Worm (Caenorhabditis elegans) whole organism, young adult: ENCODE data around the gene nhr-237.

Source experiments
- B0019.2 ChIP-seq: fragments of 200-800 bp; sonication (Bioruptor generic); conservative IDR thresholded peaks from 2 replicates; pipeline ENCODE4 v1.3.6; 2022; ENCODE audit warnings: missing genetic modification reagents, missing genetic modification characterization, missing compliant biosample characterization
- F22D6.2 ChIP-seq: sonication (generic microtip); optimal IDR thresholded peaks from 2 replicates; lab custom pipeline; 2016; ENCODE audit warnings: mild to moderate bottlenecking, missing genetic modification characterization, missing compliant biosample characterization
- F33H1.4 ChIP-seq: fragments of 200-800 bp; sonication (Bioruptor generic); IDR thresholded peaks from 2 replicates; pipeline ENCODE4 v1.3.6; 2022; ENCODE audit warnings: missing genetic modification reagents, missing genetic modification characterization, missing compliant biosample characterization
- F37B4.10 ChIP-seq: fragments of 200-800 bp; sonication (Bioruptor generic); IDR thresholded peaks from 2 replicates; pipeline ENCODE4 v1.3.6; 2022; ENCODE audit warnings: missing genetic modification characterization, missing compliant biosample characterization
- F52B5.7 ChIP-seq: sonication (generic microtip); optimal IDR thresholded peaks from 2 replicates; lab custom pipeline; 2016; ENCODE audit warnings: mild to moderate bottlenecking, missing genetic modification characterization, missing compliant biosample characterization
- T07F8.4 ChIP-seq: sonication (generic microtip); optimal IDR thresholded peaks from 2 replicates; lab custom pipeline; 2016; ENCODE audit warnings: mild to moderate bottlenecking, missing genetic modification characterization, moderate library complexity, missing compliant biosample characterization
- Y56A3A.18 ChIP-seq: fragments of 200-800 bp; sonication (Bioruptor generic); IDR thresholded peaks from 2 replicates; pipeline ENCODE4 v1.3.6; 2022; ENCODE audit warnings: missing genetic modification reagents, missing genetic modification characterization, missing compliant biosample characterization
- Y67H2A.10 ChIP-seq: fragments of 200-800 bp; sonication (Bioruptor generic); conservative IDR thresholded peaks from 2 replicates; pipeline ENCODE4 v1.3.6; 2022; ENCODE audit warnings: missing genetic modification reagents, missing genetic modification characterization, missing compliant biosample characterization
- Y95B8A.8 ChIP-seq: fragments of 200-800 bp; sonication (Bioruptor generic); IDR thresholded peaks from 2 replicates; pipeline ENCODE4 v1.3.6; 2022; ENCODE audit warnings: missing genetic modification reagents, missing genetic modification characterization, missing compliant biosample characterization
- akir-1 ChIP-seq: fragments of 200-800 bp; sonication (Bioruptor generic); optimal IDR thresholded peaks from 2 replicates; lab custom pipeline; 2018; ENCODE audit warnings: mild to moderate bottlenecking, missing genetic modification characterization, moderate library complexity, missing compliant biosample characterization
- ccch-3 ChIP-seq: fragments of 200-800 bp; sonication (Bioruptor generic); optimal IDR thresholded peaks from 2 replicates; lab custom pipeline; 2018; ENCODE audit warnings: mild to moderate bottlenecking, missing genetic modification characterization, missing compliant biosample characterization
- ceh-27 ChIP-seq: fragments of 200-800 bp; sonication (Bioruptor generic); optimal IDR thresholded peaks from 2 replicates; lab custom pipeline; 2018; ENCODE audit warnings: mild to moderate bottlenecking, missing genetic modification characterization, moderate library complexity, missing compliant biosample characterization
- chd-7 ChIP-seq: sonication (generic microtip); optimal IDR thresholded peaks from 2 replicates; lab custom pipeline; 2016; ENCODE audit warnings: mild to moderate bottlenecking, missing genetic modification characterization, moderate library complexity, missing compliant biosample characterization
- die-1 ChIP-seq: sonication (generic microtip); optimal IDR thresholded peaks from 2 replicates; lab custom pipeline; 2016; ENCODE audit warnings: missing genotype, mild to moderate bottlenecking, missing genetic modification characterization, missing compliant biosample characterization
- hlh-12 ChIP-seq: sonication (generic microtip); optimal IDR thresholded peaks from 2 replicates; lab custom pipeline; 2016; ENCODE audit warnings: missing genetic modification characterization, missing compliant biosample characterization
- hlh-26 ChIP-seq: fragments of 200-800 bp; sonication (Bioruptor generic); conservative IDR thresholded peaks from 2 replicates; pipeline ENCODE4 v1.3.6; 2022; ENCODE audit warnings: missing genetic modification reagents, missing genetic modification characterization, missing compliant biosample characterization
- hmg-20 ChIP-seq: fragments of 200-800 bp; sonication (Bioruptor generic); IDR thresholded peaks from 2 replicates; pipeline ENCODE4 v1.3.6; 2022; ENCODE audit warnings: missing genetic modification reagents, missing genetic modification characterization, missing compliant biosample characterization
- hrde-1 ChIP-seq: sonication (generic microtip); optimal IDR thresholded peaks from 2 replicates; lab custom pipeline; 2016; ENCODE audit warnings: missing genetic modification characterization, mild to moderate bottlenecking, missing compliant biosample characterization, moderate library complexity, missing genotype, missing genetic modification reagents, borderline replicate concordance
- lin-26 ChIP-seq: fragments of 200-800 bp; sonication (Bioruptor generic); IDR thresholded peaks from 2 replicates; pipeline ENCODE4 v1.3.6; 2022; ENCODE audit warnings: missing genetic modification reagents, missing genetic modification characterization, missing compliant biosample characterization
- lin-35 ChIP-seq, 3 experiments: fragments of 150-350 bp in 2 of 3; sonication (generic microtip) in 1 of 3; optimal IDR thresholded peaks; 2 replicates each; lab custom pipeline; 2014 to 2018; ENCODE audit warnings: missing biosample characterization in 3 of 3, missing genetic modification characterization in 3 of 3, missing genetic modification reagents in 3 of 3
- lin-40 ChIP-seq: sonication (generic microtip); optimal IDR thresholded peaks from 2 replicates; lab custom pipeline; 2016; ENCODE audit warnings: missing genetic modification characterization, mild to moderate bottlenecking, missing compliant biosample characterization, missing genotype, missing genetic modification reagents
- lsl-1 ChIP-seq: fragments of 200-800 bp; sonication (Bioruptor generic); optimal IDR thresholded peaks from 2 replicates; lab custom pipeline; 2018; ENCODE audit warnings: mild to moderate bottlenecking, missing genetic modification characterization, moderate library complexity, missing compliant biosample characterization
- lsy-27 ChIP-seq: sonication (generic microtip); optimal IDR thresholded peaks from 2 replicates; lab custom pipeline; 2017; ENCODE audit warnings: missing genetic modification characterization, mild to moderate bottlenecking, missing compliant biosample characterization, antibody characterized with exemption, missing genotype, borderline replicate concordance; ENCODE audit not compliant: insufficient read depth
- madf-6 ChIP-seq: fragments of 200-800 bp; sonication (Bioruptor generic); IDR thresholded peaks from 2 replicates; pipeline ENCODE4 v1.3.6; 2022; ENCODE audit warnings: missing genetic modification reagents, missing genetic modification characterization, missing compliant biosample characterization
- madf-8 ChIP-seq: fragments of 200-800 bp; sonication (Bioruptor generic); conservative IDR thresholded peaks from 2 replicates; pipeline ENCODE4 v1.3.6; 2022; ENCODE audit warnings: missing genetic modification reagents, missing genetic modification characterization, missing compliant biosample characterization
- pbrm-1 ChIP-seq: fragments of 200-800 bp; sonication (Bioruptor generic); IDR thresholded peaks from 2 replicates; pipeline ENCODE4 v1.3.6; 2022; ENCODE audit warnings: missing genetic modification reagents, missing genetic modification characterization, missing compliant biosample characterization
- rcor-1 ChIP-seq: fragments of 200-800 bp; sonication (Bioruptor generic); IDR thresholded peaks from 2 replicates; pipeline ENCODE4 v1.3.6; 2022; ENCODE audit warnings: missing genetic modification reagents, missing genetic modification characterization, missing compliant biosample characterization
- rec-8 ChIP-seq, 2 experiments: sonication (generic microtip); optimal IDR thresholded peaks; 2 replicates each; lab custom pipeline; 2016; ENCODE audit warnings: mild to moderate bottlenecking in 2 of 2, missing genetic modification characterization in 2 of 2, missing genetic modification reagents in 2 of 2, missing genotype in 2 of 2, missing biosample characterization in 1 of 2, missing compliant biosample characterization in 1 of 2, moderate library complexity in 1 of 2
- rpc-1 ChIP-seq, 2 experiments: fragments of 150-350 bp in 1 of 2; sonication (generic microtip) in 1 of 2; optimal IDR thresholded peaks; 2 replicates each; lab custom pipeline; 2014 to 2018; ENCODE audit warnings: missing biosample characterization in 1 of 2, missing genetic modification characterization in 1 of 2, missing genetic modification reagents in 1 of 2, missing genotype in 1 of 2
- snpc-1.3 ChIP-seq: sonication (generic microtip); optimal IDR thresholded peaks from 2 replicates; lab custom pipeline; 2017; ENCODE audit warnings: missing genetic modification characterization, mild to moderate bottlenecking, missing compliant biosample characterization, antibody characterized with exemption, moderate library complexity, missing genotype, missing genetic modification reagents; ENCODE audit not compliant: insufficient read depth
- snpc-3.4 ChIP-seq: sonication (generic microtip); optimal IDR thresholded peaks from 2 replicates; lab custom pipeline; 2017; ENCODE audit warnings: missing genetic modification characterization, mild to moderate bottlenecking, missing compliant biosample characterization, antibody characterized with exemption, moderate library complexity, missing genotype, missing genetic modification reagents
- somi-1 ChIP-seq: fragments of 200-800 bp; sonication (Bioruptor generic); optimal IDR thresholded peaks from 2 replicates; lab custom pipeline; 2018; ENCODE audit warnings: mild to moderate bottlenecking, missing genetic modification characterization, missing compliant biosample characterization
- unc-130 ChIP-seq: sonication (generic microtip); optimal IDR thresholded peaks from 2 replicates; lab custom pipeline; 2016; ENCODE audit warnings: missing genetic modification reagents, missing genetic modification characterization, missing compliant biosample characterization
- unc-62 ChIP-seq: fragments of 150-350 bp; optimal IDR thresholded peaks from 2 replicates; lab custom pipeline; 2014; ENCODE audit warnings: missing biosample characterization, missing genetic modification reagents, missing genetic modification characterization
- zim-3 ChIP-seq: sonication (generic microtip); optimal IDR thresholded peaks from 2 replicates; lab custom pipeline; 2017; ENCODE audit warnings: mild to moderate bottlenecking, missing genetic modification characterization, moderate library complexity, missing compliant biosample characterization
- ztf-18 ChIP-seq: sonication (generic microtip); optimal IDR thresholded peaks from 2 replicates; lab custom pipeline; 2016; ENCODE audit warnings: missing genotype, mild to moderate bottlenecking, missing genetic modification characterization, missing compliant biosample characterization
- ztf-25 ChIP-seq: fragments of 200-800 bp; sonication (Bioruptor generic); IDR thresholded peaks from 2 replicates; pipeline ENCODE4 v1.3.6; 2022; ENCODE audit warnings: missing genetic modification reagents, missing genetic modification characterization, missing compliant biosample characterization
- ztf-26 ChIP-seq: sonication (generic microtip); optimal IDR thresholded peaks from 2 replicates; lab custom pipeline; 2017; ENCODE audit warnings: missing genetic modification characterization, missing compliant biosample characterization
- ztf-28 ChIP-seq: fragments of 200-800 bp; sonication (Bioruptor generic); IDR thresholded peaks from 2 replicates; pipeline ENCODE4 v1.3.6; 2022; ENCODE audit warnings: missing genetic modification reagents, missing genetic modification characterization, missing compliant biosample characterization

Gene nhr-237

ce11 chrV:1588128-1588527 lies 38.5 kb downstream of the nhr-237 start, which contains the start of gene F16B4.5 (continued):
- TF ChIP-seq snpc-1.3 (no peak), ztf-26 (tag; lab: Kevin White, UChicago) (no peak), unc-130 (no peak)

- TF ChIP-seq ztf-25 (no peak), pbrm-1 (GFP tag; lab: Robert Waterston, UW) (no peak), ccch-3 (no peak), akir-1 (GFP tag; lab: Kevin White, UChicago) (no peak), zim-3 (tag; lab: Kevin White, UChicago) (no peak), hrde-1 (tag; lab: Kevin White, UChicago) (no peak), lin-35 (GFP tag; optimal IDR thresholded peaks at IDR 0.05; lab: Kevin White, UChicago) (no peak), unc-62 (no peak), madf-8 (GFP tag; lab: Robert Waterston, UW) (no peak), F52B5.7 (tag; lab: Kevin White, UChicago) (no peak), madf-6 (GFP tag; lab: Robert Waterston, UW) (no peak), die-1 (tag; lab: Kevin White, UChicago) (no peak), Y95B8A.8 (GFP tag; lab: Robert Waterston, UW) (no peak), hlh-12 (tag; lab: Kevin White, UChicago) (no peak), snpc-1.3 (no peak), Y56A3A.18 (GFP tag; lab: Robert Waterston, UW) (no peak), chd-7 (tag; lab: Kevin White, UChicago) (no peak), rcor-1 (GFP tag; lab: Robert Waterston, UW) (no peak), hmg-20 (GFP tag; lab: Robert Waterston, UW) (no peak), ztf-28 (GFP tag; lab: Robert Waterston, UW) (no peak)
Measured at ce11 chrV:1586906-1587305, 39.7 kb downstream of the nhr-237 start, which contains the start of gene F16B4.6. Gene F16B4.6 (plus strand): TSS chrV:1587206.

- TF ChIP-seq F33H1.4 (GFP tag; lab: Robert Waterston, UW) (no peak), snpc-3.4 (tag; lab: Kevin White, UChicago) (no peak), somi-1 (no peak), rpc-1 (optimal IDR thresholded peaks at IDR 0.05; lab: Kevin White, UChicago) (no peak), rpc-1 (tag; optimal IDR thresholded peaks at IDR 0.05; lab: Kevin White, UChicago) (no peak), lsy-27 (tag; lab: Kevin White, UChicago) (no peak), ztf-18 (tag; lab: Kevin White, UChicago) (no peak), lin-40 (tag; lab: Kevin White, UChicago) (no peak), F37B4.10 (GFP tag; lab: Robert Waterston, UW) (no peak), Y67H2A.10 (GFP tag; lab: Robert Waterston, UW) (no peak), hlh-26 (GFP tag; lab: Robert Waterston, UW) (no peak), F22D6.2 (tag; lab: Kevin White, UChicago) (no peak), T07F8.4 (tag; lab: Kevin White, UChicago) (no peak), lin-26 (GFP tag; lab: Robert Waterston, UW) (no peak), rec-8 (tag; optimal IDR thresholded peaks at IDR 0.05; lab: Kevin White, UChicago) (no peak), lsl-1 (GFP tag; lab: Kevin White, UChicago) (no peak), ceh-27 (GFP tag; lab: Kevin White, UChicago) (no peak), B0019.2 (GFP tag; lab: Robert Waterston, UW) (no peak)
Measured at ce11 chrV:1585411-1585810, 41.2 kb downstream of the nhr-237 start, which contains the start of gene F16B4.7. Gene F16B4.7 (plus strand): TSS chrV:1585711.
